Worm (Caenorhabditis elegans) whole organism, L2 larva: ENCODE data around the gene Y6E2A.10.

Experiments
- R02D3.7 ChIP-seq: fragments of 150-350 bp; optimal IDR thresholded peaks from 2 replicates; lab custom pipeline; 2014; ENCODE audit warnings: missing biosample characterization, missing genetic modification characterization
- aly-2 ChIP-seq: fragments of 150-350 bp; optimal IDR thresholded peaks from 2 replicates; lab custom pipeline; 2014; ENCODE audit warnings: missing biosample characterization, missing genetic modification characterization
- ceh-82 ChIP-seq: fragments of 150-350 bp; optimal IDR thresholded peaks from 2 replicates; lab custom pipeline; 2014; ENCODE audit warnings: missing biosample characterization, missing genetic modification characterization
- dmd-4 ChIP-seq: sonication (generic microtip); optimal IDR thresholded peaks from 2 replicates; lab custom pipeline; 2017; ENCODE audit warnings: missing biosample characterization, missing genetic modification characterization
- egl-27 ChIP-seq: sonication (generic microtip); optimal IDR thresholded peaks from 3 replicates; lab custom pipeline; 2017; ENCODE audit warnings: missing biosample characterization, missing genetic modification reagents, missing genetic modification characterization
- elt-3 ChIP-seq: sonication (generic microtip); optimal IDR thresholded peaks from 2 replicates; lab custom pipeline; 2017; ENCODE audit warnings: missing biosample characterization, missing genetic modification characterization
- lin-13 ChIP-seq: fragments of 150-350 bp; optimal IDR thresholded peaks from 2 replicates; lab custom pipeline; 2014; ENCODE audit warnings: missing biosample characterization, missing genetic modification reagents, missing genetic modification characterization
- lin-39 ChIP-seq: fragments of 150-350 bp; optimal IDR thresholded peaks from 2 replicates; lab custom pipeline; 2014; ENCODE audit warnings: missing biosample characterization, missing genetic modification reagents, missing genetic modification characterization
- nhr-11 ChIP-seq: fragments of 150-350 bp; optimal IDR thresholded peaks from 2 replicates; lab custom pipeline; 2014; ENCODE audit warnings: missing biosample characterization, missing genetic modification characterization
- nhr-6 ChIP-seq: fragments of 150-350 bp; optimal IDR thresholded peaks from 2 replicates; lab custom pipeline; 2014; ENCODE audit warnings: missing biosample characterization, missing genetic modification characterization
- nhr-77 ChIP-seq: fragments of 150-350 bp; optimal IDR thresholded peaks from 2 replicates; lab custom pipeline; 2014; ENCODE audit warnings: missing biosample characterization, missing genetic modification characterization
- peb-1 ChIP-seq: fragments of 150-350 bp; optimal IDR thresholded peaks from 2 replicates; lab custom pipeline; 2014; ENCODE audit warnings: missing biosample characterization, missing genetic modification characterization
- snpc-4 ChIP-seq: fragments of 150-350 bp; optimal IDR thresholded peaks from 2 replicates; lab custom pipeline; 2014; ENCODE audit warnings: missing biosample characterization, missing genetic modification characterization

ce11 chrV:15769072-15769471 is 38.7 kb upstream of the Y6E2A.10 start, which contains the start of gene F57A10.4:
- no peak for TF ChIP-seq egl-27 (tag; lab: Kevin White, UChicago)
- TF ChIP-seq dmd-4 (tag; lab: Kevin White, UChicago): no peak
- no peak for TF ChIP-seq elt-3 (tag; lab: Kevin White, UChicago)
- no peak for TF ChIP-seq nhr-6
- TF ChIP-seq aly-2: no peak
- no peak for TF ChIP-seq lin-39 (tag; lab: Kevin White, UChicago)
- TF ChIP-seq ceh-82: no peak
- no peak for TF ChIP-seq nhr-77 (tag; lab: Kevin White, UChicago)
- no peak for TF ChIP-seq R02D3.7 (tag; lab: Kevin White, UChicago)
- TF ChIP-seq nhr-11 (tag; lab: Kevin White, UChicago): no peak
- TF ChIP-seq lin-13 (GFP tag; lab: Kevin White, UChicago): no peak
- no peak for TF ChIP-seq snpc-4 (tag; lab: Kevin White, UChicago)
- TF ChIP-seq peb-1 (tag; lab: Kevin White, UChicago): no peak
